Fruit fly (Drosophila melanogaster): ENCODE measurements around the gene Bfc.

dm6 chr3L:1211096-1211495, 39.4 kb upstream of the Bfc start, which contains the start of gene LysD:
- TF ChIP-seq Myc (optimal IDR thresholded peaks at IDR 0.05) = no peak
- no peak for TF ChIP-seq psq (optimal IDR thresholded peaks at IDR 0.05)

Data from Kc167 (cell line).